Worm (Caenorhabditis elegans) whole organism, L4/young adult: ENCODE measurements around the gene anmt-3.

ENCODE experiments used
- W03F9.2 ChIP-seq: fragments of 150-350 bp; optimal IDR thresholded peaks from 2 replicates; lab custom pipeline; 2014; ENCODE audit warnings: missing biosample characterization, missing genetic modification characterization
- dao-5 ChIP-seq: sonication (generic microtip); optimal IDR thresholded peaks from 2 replicates; lab custom pipeline; 2016; ENCODE audit warnings: missing genotype, missing genetic modification characterization, moderate library complexity, missing compliant biosample characterization
- him-1 ChIP-seq: sonication (generic microtip); optimal IDR thresholded peaks from 2 replicates; lab custom pipeline; 2016; ENCODE audit warnings: missing genotype, missing genetic modification reagents, missing genetic modification characterization, missing compliant biosample characterization

Gene anmt-3

ce11 chrV:9950861-9951260 lies 7.3 kb downstream of the anmt-3 start, which contains the start of gene ttr-46:
ttr-46 (plus strand) TSS chrV:9951233.
- TF ChIP-seq dao-5 (tag; lab: Kevin White, UChicago) (no peak), him-1 (tag; lab: Kevin White, UChicago) (no peak), W03F9.2 (tag; lab: Kevin White, UChicago) (no peak)

- TF ChIP-seq him-1 (tag; lab: Kevin White, UChicago) (no peak), W03F9.2 (tag; lab: Kevin White, UChicago) (no peak), dao-5 (tag; lab: Kevin White, UChicago) (no peak)
These were observed 9.3 kb downstream of the anmt-3 start, which contains the start of gene nlp-58 for ce11 chrV:9948840-9949239. nlp-58 (minus strand) TSS chrV:9948940.

- no peak for TF ChIP-seq W03F9.2 (tag; lab: Kevin White, UChicago)
- TF ChIP-seq him-1 (tag; lab: Kevin White, UChicago) = no peak
- no peak for TF ChIP-seq dao-5 (tag; lab: Kevin White, UChicago)
These were observed 14.0 kb downstream of the anmt-3 start, which contains the start of gene sre-28 for ce11 chrV:9944093-9944492. sre-28 (plus strand) TSS chrV:9944393.

ce11 chrV:9943039-9943438 lies 15.1 kb downstream of the anmt-3 start, which contains the start of gene fipr-12:
fipr-12 (plus strand) TSS chrV:9943339.
- TF ChIP-seq him-1 (tag; lab: Kevin White, UChicago) (no peak), dao-5 (tag; lab: Kevin White, UChicago) (no peak), W03F9.2 (tag; lab: Kevin White, UChicago) (no peak)

- TF ChIP-seq dao-5 (tag; lab: Kevin White, UChicago) (no peak), him-1 (tag; lab: Kevin White, UChicago) (no peak), W03F9.2 (tag; lab: Kevin White, UChicago) (no peak)
These were observed 20.7 kb downstream of the anmt-3 start, which contains the start of gene srj-33 for ce11 chrV:9937435-9937834. srj-33 (minus strand) TSS chrV:9937535.

ce11 chrV:9930612-9931065 lies 27.5 kb downstream of the anmt-3 start, which contains the start of the genes rmh-2 and suds-3:
rmh-2 (minus strand) TSS chrV:9930775.
suds-3 (plus strand) TSS chrV:9931015.
- no peak for TF ChIP-seq dao-5 (tag; lab: Kevin White, UChicago)
- no peak for TF ChIP-seq W03F9.2 (tag; lab: Kevin White, UChicago)
- no peak for TF ChIP-seq him-1 (tag; lab: Kevin White, UChicago)

ce11 chrV:9927954-9928353 lies 30.2 kb downstream of the anmt-3 start:
- no peak for TF ChIP-seq W03F9.2 (tag; lab: Kevin White, UChicago)

- TF ChIP-seq dao-5 (tag; lab: Kevin White, UChicago) (no peak), him-1 (tag; lab: Kevin White, UChicago) (no peak), W03F9.2 (tag; lab: Kevin White, UChicago) (no peak)
These were observed 30.8 kb downstream of the anmt-3 start for ce11 chrV:9927381-9927780.

- TF ChIP-seq him-1 (tag; lab: Kevin White, UChicago) = no peak
- TF ChIP-seq dao-5 (tag; lab: Kevin White, UChicago) = no peak
- no peak for TF ChIP-seq W03F9.2 (tag; lab: Kevin White, UChicago)
These were observed 31.9 kb downstream of the anmt-3 start, which contains the start of gene C50H2.13 for ce11 chrV:9926240-9926639. C50H2.13 (plus strand) TSS chrV:9926540.

ce11 chrV:9925647-9926046 lies 32.5 kb downstream of the anmt-3 start:
- TF ChIP-seq W03F9.2 (tag; lab: Kevin White, UChicago) (no peak), him-1 (tag; lab: Kevin White, UChicago) (no peak), dao-5 (tag; lab: Kevin White, UChicago) (no peak)

ce11 chrV:9924389-9924788 lies 33.7 kb downstream of the anmt-3 start:
- TF ChIP-seq W03F9.2 (tag; lab: Kevin White, UChicago) (no peak), dao-5 (tag; lab: Kevin White, UChicago) (no peak), him-1 (tag; lab: Kevin White, UChicago) (no peak)

- TF ChIP-seq W03F9.2 (tag; lab: Kevin White, UChicago) (no peak), him-1 (tag; lab: Kevin White, UChicago) (no peak), dao-5 (tag; lab: Kevin White, UChicago) (no peak)
These were observed 35.6 kb downstream of the anmt-3 start, which contains the start of gene C50H2.7 for ce11 chrV:9922481-9922880. C50H2.7 (plus strand) TSS chrV:9922781.

ce11 chrV:9921288-9921687 lies 36.8 kb downstream of the anmt-3 start, which contains the start of gene ceh-75:
ceh-75 (plus strand) TSS chrV:9921337.
- no peak for TF ChIP-seq W03F9.2 (tag; lab: Kevin White, UChicago)
- no peak for TF ChIP-seq dao-5 (tag; lab: Kevin White, UChicago)
- no peak for TF ChIP-seq him-1 (tag; lab: Kevin White, UChicago)

ce11 chrV:9918410-9918809 lies 39.7 kb downstream of the anmt-3 start, which contains the start of gene C50H2.5:
C50H2.5 (plus strand) TSS chrV:9918710.
- TF ChIP-seq him-1 (tag; lab: Kevin White, UChicago) = no peak
- TF ChIP-seq dao-5 (tag; lab: Kevin White, UChicago) = no peak
- no peak for TF ChIP-seq W03F9.2 (tag; lab: Kevin White, UChicago)
